Fruit fly (Drosophila melanogaster) whole organism, pupa: ENCODE data around the gene CG15423.

Source experiments
- CG10348 ChIP-seq: fragments of 200-800 bp; sonication (Bioruptor generic); IDR thresholded peaks from 2 replicates; pipeline ENCODE4 v1.3.6; 2022; ENCODE audit warnings: missing biosample characterization, missing genetic modification characterization
- CG12605 ChIP-seq: fragments of 200-800 bp; sonication (Bioruptor generic); IDR thresholded peaks from 2 replicates; pipeline ENCODE4 v1.3.6; 2022; ENCODE audit warnings: missing biosample characterization, missing genetic modification characterization
- CG13204 ChIP-seq: fragments of 200-800 bp; sonication (Bioruptor generic); optimal IDR thresholded peaks from 2 replicates; lab custom pipeline; 2018; ENCODE audit warnings: missing biosample characterization, mild to moderate bottlenecking, missing genetic modification characterization, moderate library complexity
- CG14655 ChIP-seq: fragments of 200-800 bp; sonication (Bioruptor generic); optimal IDR thresholded peaks from 3 replicates; lab custom pipeline; 2017; ENCODE audit warnings: mild to moderate bottlenecking, missing biosample characterization, missing genetic modification reagents, missing genetic modification characterization
- CG15710 ChIP-seq: fragments of 200-800 bp; sonication (Bioruptor generic); optimal IDR thresholded peaks from 2 replicates; lab custom pipeline; 2018; ENCODE audit warnings: missing biosample characterization, mild to moderate bottlenecking, missing genetic modification characterization, moderate library complexity
- CG17806 ChIP-seq: fragments of 200-800 bp; sonication (Bioruptor generic); optimal IDR thresholded peaks from 2 replicates; lab custom pipeline; 2018; ENCODE audit warnings: missing biosample characterization, mild to moderate bottlenecking, missing genetic modification characterization, moderate library complexity
- CG32121 ChIP-seq: fragments of 200-800 bp; sonication (Bioruptor generic); IDR thresholded peaks from 2 replicates; pipeline ENCODE4 v1.3.6; 2022; ENCODE audit warnings: missing biosample characterization, missing genetic modification characterization
- CG34367 ChIP-seq: fragments of 200-800 bp; sonication (Bioruptor generic); optimal IDR thresholded peaks from 2 replicates; lab custom pipeline; 2018; ENCODE audit warnings: missing biosample characterization, mild to moderate bottlenecking, missing genetic modification characterization
- CG4496 ChIP-seq: fragments of 200-800 bp; sonication (Bioruptor generic); IDR thresholded peaks from 3 replicates; pipeline ENCODE4 v1.3.6; 2022; ENCODE audit warnings: missing biosample characterization, missing genetic modification characterization
- CG8159 ChIP-seq: fragments of 200-800 bp; sonication (Bioruptor generic); optimal IDR thresholded peaks from 3 replicates; lab custom pipeline; 2018; ENCODE audit warnings: missing biosample characterization, mild to moderate bottlenecking, missing genetic modification characterization, moderate library complexity
- CG8301 ChIP-seq: fragments of 200-800 bp; sonication (Bioruptor generic); optimal IDR thresholded peaks from 2 replicates; lab custom pipeline; 2018; ENCODE audit warnings: missing biosample characterization, mild to moderate bottlenecking, missing genetic modification characterization
- CG9948 ChIP-seq: fragments of 200-800 bp; sonication (Bioruptor generic); optimal IDR thresholded peaks from 2 replicates; lab custom pipeline; 2018; ENCODE audit warnings: missing biosample characterization, mild to moderate bottlenecking, missing genetic modification characterization, moderate library complexity
- D1 ChIP-seq: fragments of 200-800 bp; sonication (Bioruptor generic); optimal IDR thresholded peaks from 2 replicates; lab custom pipeline; 2018; ENCODE audit warnings: missing biosample characterization, mild to moderate bottlenecking, missing genetic modification characterization, moderate library complexity
- EcR ChIP-seq: fragments of 200-800 bp; sonication (Bioruptor generic); optimal IDR thresholded peaks from 3 replicates; lab custom pipeline; 2019; ENCODE audit warnings: missing biosample characterization, missing genetic modification characterization, mild to moderate bottlenecking, moderate library complexity, missing genetic modification reagents
- Ets98B ChIP-seq: fragments of 200-800 bp; sonication (Bioruptor generic); IDR thresholded peaks from 2 replicates; pipeline ENCODE4 v1.3.6; 2022; ENCODE audit warnings: missing biosample characterization, missing genetic modification characterization
- Pif1A ChIP-seq: fragments of 200-800 bp; sonication (Bioruptor generic); optimal IDR thresholded peaks from 3 replicates; lab custom pipeline; 2016; ENCODE audit warnings: missing biosample characterization, missing genetic modification characterization
- Pif1B ChIP-seq: fragments of 200-800 bp; sonication (Bioruptor generic); optimal IDR thresholded peaks from 3 replicates; lab custom pipeline; 2016; ENCODE audit warnings: missing biosample characterization, missing genetic modification characterization
- Snoo ChIP-seq: fragments of 200-800 bp; sonication (Bioruptor generic); optimal IDR thresholded peaks from 3 replicates; lab custom pipeline; 2017; ENCODE audit warnings: missing biosample characterization, mild to moderate bottlenecking, missing genetic modification characterization, inconsistent platforms
- fd96Ca ChIP-seq: fragments of 200-800 bp; sonication (Bioruptor generic); IDR thresholded peaks from 3 replicates; pipeline ENCODE4 v1.3.6; 2022; ENCODE audit warnings: missing biosample characterization, missing genetic modification characterization
- gl ChIP-seq: fragments of 200-800 bp; sonication (Bioruptor generic); optimal IDR thresholded peaks from 2 replicates; lab custom pipeline; 2018; ENCODE audit warnings: missing biosample characterization, mild to moderate bottlenecking, missing genetic modification characterization
- rn ChIP-seq: fragments of 200-800 bp; sonication (Bioruptor generic); IDR thresholded peaks from 2 replicates; pipeline ENCODE4 v1.3.6; 2022; ENCODE audit warnings: missing biosample characterization, missing genetic modification characterization

CG15423 gene

dm6 chr2L:4023312-4023926, 17.6 kb downstream of the CG15423 start:
- TF ChIP-seq CG4496 (GFP tag; lab: Robert Waterston, UW): no peak
- TF ChIP-seq gl (tag; lab: Kevin White, UChicago): no peak
- TF ChIP-seq CG32121: no peak
- TF ChIP-seq Ets98B (GFP tag; lab: Robert Waterston, UW): no peak
- TF ChIP-seq CG9948: no peak
- no peak for TF ChIP-seq Pif1B (GFP tag; lab: Kevin White, UChicago)
- TF ChIP-seq CG34367 (tag; lab: Kevin White, UChicago): no peak
- no peak for TF ChIP-seq CG8159 (tag; lab: Kevin White, UChicago)
- TF ChIP-seq CG14655: no peak
- TF ChIP-seq Pif1A (GFP tag; lab: Kevin White, UChicago): no peak
- TF ChIP-seq CG17806 (tag; lab: Kevin White, UChicago): no peak
- no peak for TF ChIP-seq EcR (GFP tag; lab: Kevin White, UChicago)
- TF ChIP-seq CG8301 (tag; lab: Kevin White, UChicago): no peak
- no peak for TF ChIP-seq CG10348

- TF ChIP-seq CG32121: no peak
- peak; percentile 14; the same call in 1 of the 3 replicates for TF ChIP-seq CG4496 (GFP tag; lab: Robert Waterston, UW)
- no peak for TF ChIP-seq CG34367 (tag; lab: Kevin White, UChicago)
- TF ChIP-seq CG9948: no peak
- no peak for TF ChIP-seq CG15710 (tag; lab: Kevin White, UChicago)
- no peak for TF ChIP-seq EcR (GFP tag; lab: Kevin White, UChicago)
- no peak for TF ChIP-seq Pif1A (GFP tag; lab: Kevin White, UChicago)
These were observed 19.2 kb downstream of the CG15423 start for dm6 chr2L:4025077-4025476.

- TF ChIP-seq CG14655 (peak; percentile 61), Snoo (tag; lab: Kevin White, UChicago) (no peak), CG8159 (tag; lab: Kevin White, UChicago) (peak; percentile 49), CG9948 (peak; percentile 68), Pif1A (GFP tag; lab: Kevin White, UChicago) (no peak), Ets98B (GFP tag; lab: Robert Waterston, UW) (peak; percentile 16), rn (0 out of 2 replicates have a peak, but pooled peaks have one; percentile 21), CG17806 (tag; lab: Kevin White, UChicago) (peak; percentile 64), CG12605 (GFP tag; lab: Robert Waterston, UW) (no peak), CG10348 (no peak), gl (tag; lab: Kevin White, UChicago) (peak; percentile 24), CG32121 (no peak), D1 (tag; lab: Kevin White, UChicago) (peak; percentile 20), CG4496 (GFP tag; lab: Robert Waterston, UW) (peak; percentile 68), Pif1B (GFP tag; lab: Kevin White, UChicago) (peak; percentile 7), CG13204 (no peak), CG34367 (tag; lab: Kevin White, UChicago) (peak; percentile 53), CG15710 (tag; lab: Kevin White, UChicago) (peak; percentile 64), EcR (GFP tag; lab: Kevin White, UChicago) (peak; percentile 69), fd96Ca (GFP tag; lab: Robert Waterston, UW) (peak; percentile 66), CG8301 (tag; lab: Kevin White, UChicago) (peak; percentile 39)
These were observed 22.2 kb downstream of the CG15423 start for dm6 chr2L:4028026-4028425.

dm6 chr2L:4028697-4029096, 22.9 kb downstream of the CG15423 start:
- TF ChIP-seq CG8301 (tag; lab: Kevin White, UChicago): no peak
- TF ChIP-seq rn: no peak
- no peak for TF ChIP-seq D1 (tag; lab: Kevin White, UChicago)
- TF ChIP-seq CG13204: peak; percentile 11
- no peak for TF ChIP-seq Ets98B (GFP tag; lab: Robert Waterston, UW)
- peak; percentile 28 for TF ChIP-seq EcR (GFP tag; lab: Kevin White, UChicago)
- peak; percentile 8 for TF ChIP-seq CG15710 (tag; lab: Kevin White, UChicago)
- TF ChIP-seq CG8159 (tag; lab: Kevin White, UChicago): no peak

- TF ChIP-seq CG13204: no peak
- TF ChIP-seq CG34367 (tag; lab: Kevin White, UChicago): peak; percentile 48
- peak; percentile 85 for TF ChIP-seq Pif1B (GFP tag; lab: Kevin White, UChicago)
- no peak for TF ChIP-seq EcR (GFP tag; lab: Kevin White, UChicago)
- peak; percentile 24 for TF ChIP-seq gl (tag; lab: Kevin White, UChicago)
- peak; percentile 99 for TF ChIP-seq CG4496 (GFP tag; lab: Robert Waterston, UW)
- peak; percentile 71 for TF ChIP-seq CG17806 (tag; lab: Kevin White, UChicago)
- peak; percentile 90 for TF ChIP-seq CG10348
- peak; percentile 92 for TF ChIP-seq CG12605 (GFP tag; lab: Robert Waterston, UW)
- peak; percentile 98 for TF ChIP-seq Ets98B (GFP tag; lab: Robert Waterston, UW)
- TF ChIP-seq D1 (tag; lab: Kevin White, UChicago): peak; percentile 50
- peak; percentile 99 for TF ChIP-seq fd96Ca (GFP tag; lab: Robert Waterston, UW)
- TF ChIP-seq CG9948: peak; percentile 69
- peak; percentile 10 for TF ChIP-seq Snoo (tag; lab: Kevin White, UChicago)
- TF ChIP-seq Pif1A (GFP tag; lab: Kevin White, UChicago): peak; percentile 90
- TF ChIP-seq CG32121: peak; percentile 98
- peak; percentile 97 for TF ChIP-seq CG14655
- peak; percentile 97 for TF ChIP-seq CG8301 (tag; lab: Kevin White, UChicago)
- TF ChIP-seq CG15710 (tag; lab: Kevin White, UChicago): peak; percentile 61
- TF ChIP-seq rn: peak; percentile 96
- peak; percentile 59 for TF ChIP-seq CG8159 (tag; lab: Kevin White, UChicago)
These were observed 24.5 kb downstream of the CG15423 start for dm6 chr2L:4030236-4030943.
